Fruit fly (Drosophila melanogaster) whole organism, embryonic: Measurements from ENCODE around the gene Pka-C3.

ENCODE experiments used
- CG10979 ChIP-seq: fragments of 200-800 bp; sonication (Bioruptor generic); optimal IDR thresholded peaks from 2 replicates; lab custom pipeline; 2018; ENCODE audit warnings: missing biosample characterization, mild to moderate bottlenecking, missing genetic modification characterization, moderate library complexity
- CG12104 ChIP-seq: fragments of 200-800 bp; sonication (Bioruptor generic); optimal IDR thresholded peaks from 3 replicates; lab custom pipeline; 2016; ENCODE audit warnings: missing biosample characterization, missing genetic modification characterization
- CG13287 ChIP-seq: fragments of 200-800 bp; sonication (Bioruptor generic); IDR thresholded peaks from 2 replicates; pipeline ENCODE4 v1.3.6; 2022; ENCODE audit warnings: missing biosample characterization, missing genetic modification characterization; ENCODE audit not compliant: partially characterized antibody
- CG16815 ChIP-seq: fragments of 200-800 bp; sonication (Bioruptor generic); optimal IDR thresholded peaks from 3 replicates; lab custom pipeline; 2017; ENCODE audit warnings: missing biosample characterization, mild to moderate bottlenecking, missing genetic modification characterization
- CG17186 ChIP-seq: fragments of 200-800 bp; sonication (Bioruptor generic); optimal IDR thresholded peaks from 3 replicates; lab custom pipeline; 2017; ENCODE audit warnings: missing biosample characterization, missing genetic modification reagents, missing genetic modification characterization
- CG17359 ChIP-seq: fragments of 200-800 bp; sonication (Bioruptor generic); optimal IDR thresholded peaks from 3 replicates; lab custom pipeline; 2018; ENCODE audit warnings: missing biosample characterization, mild to moderate bottlenecking, missing genetic modification characterization, moderate library complexity
- CG17385 ChIP-seq: fragments of 200-800 bp; sonication (Bioruptor generic); optimal IDR thresholded peaks from 3 replicates; lab custom pipeline; 2018; ENCODE audit warnings: missing biosample characterization, mild to moderate bottlenecking, missing genetic modification characterization
- CG17612 ChIP-seq: fragments of 200-800 bp; sonication (Bioruptor generic); IDR thresholded peaks from 2 replicates; pipeline ENCODE4 v1.3.6; 2022; ENCODE audit warnings: missing biosample characterization, missing genetic modification characterization
- CG18476 ChIP-seq: fragments of 200-800 bp; sonication (Bioruptor generic); optimal IDR thresholded peaks from 2 replicates; lab custom pipeline; 2016; ENCODE audit warnings: missing biosample characterization, mild to moderate bottlenecking, missing genetic modification characterization
- CG2875 ChIP-seq: fragments of 200-800 bp; sonication (Bioruptor generic); optimal IDR thresholded peaks from 2 replicates; lab custom pipeline; 2017; ENCODE audit warnings: missing biosample characterization, mild to moderate bottlenecking, missing genetic modification characterization, missing genetic modification reagents
- CG31441 ChIP-seq: fragments of 200-800 bp; sonication (Bioruptor generic); IDR thresholded peaks from 2 replicates; pipeline ENCODE4 v1.3.6; 2022; ENCODE audit warnings: missing biosample characterization, missing genetic modification characterization
- CG3407 ChIP-seq: fragments of 200-800 bp; sonication (Bioruptor generic); optimal IDR thresholded peaks from 2 replicates; lab custom pipeline; 2018; ENCODE audit warnings: missing biosample characterization, mild to moderate bottlenecking, missing genetic modification characterization
- CG4282 ChIP-seq: fragments of 200-800 bp; sonication (Bioruptor generic); optimal IDR thresholded peaks from 2 replicates; lab custom pipeline; 2016; ENCODE audit warnings: missing biosample characterization, missing genetic modification characterization
- CG6683 ChIP-seq: fragments of 200-800 bp; sonication (Bioruptor generic); optimal IDR thresholded peaks from 2 replicates; lab custom pipeline; 2017; ENCODE audit warnings: missing biosample characterization, mild to moderate bottlenecking, missing genetic modification characterization, missing genetic modification reagents
- CG9932 ChIP-seq: fragments of 200-800 bp; sonication (Bioruptor generic); IDR thresholded peaks from 2 replicates; pipeline ENCODE4 v1.3.6; 2022; ENCODE audit warnings: missing biosample characterization, missing genetic modification characterization
- CHES-1-like ChIP-seq: fragments of 200-800 bp; sonication (Bioruptor generic); optimal IDR thresholded peaks from 2 replicates; lab custom pipeline; 2016; ENCODE audit warnings: missing biosample characterization, missing genetic modification characterization
- Deaf1 ChIP-seq: fragments of 200-800 bp; optimal IDR thresholded peaks from 3 replicates; lab custom pipeline; 2019; ENCODE audit warnings: missing biosample characterization, mild to moderate bottlenecking, missing genetic modification characterization, moderate library complexity
- Dll ChIP-seq: fragments of 200-800 bp; sonication (Bioruptor generic); IDR thresholded peaks from 4 replicates; pipeline ENCODE4 v1.3.6; 2022; ENCODE audit warnings: missing biosample characterization, missing genetic modification characterization; ENCODE audit not compliant: partially characterized antibody
- Dp ChIP-seq: fragments of 200-800 bp; sonication (Bioruptor generic); optimal IDR thresholded peaks from 2 replicates; lab custom pipeline; 2018; ENCODE audit warnings: missing biosample characterization, mild to moderate bottlenecking, missing genetic modification characterization, moderate library complexity
- Elba2 ChIP-seq: fragments of 200-800 bp; sonication (Bioruptor generic); optimal IDR thresholded peaks from 3 replicates; lab custom pipeline; 2016; ENCODE audit warnings: missing biosample characterization, missing genetic modification characterization
- H15 ChIP-seq: fragments of 200-800 bp; sonication (Bioruptor generic); IDR thresholded peaks from 3 replicates; pipeline ENCODE4 v1.3.6; 2022; ENCODE audit warnings: missing biosample characterization, missing genetic modification characterization
- HLH4C ChIP-seq: fragments of 200-800 bp; sonication (Bioruptor generic); IDR thresholded peaks from 3 replicates; pipeline ENCODE4 v1.3.6; 2022; ENCODE audit warnings: missing biosample characterization, missing genetic modification characterization; ENCODE audit not compliant: partially characterized antibody
- Hmr ChIP-seq: fragments of 200-800 bp; sonication (Bioruptor generic); optimal IDR thresholded peaks from 3 replicates; lab custom pipeline; 2017; ENCODE audit warnings: mild to moderate bottlenecking, missing biosample characterization, missing genetic modification reagents, missing genetic modification characterization
- Jarid2 ChIP-seq: fragments of 200-800 bp; sonication (Bioruptor generic); optimal IDR thresholded peaks from 3 replicates; lab custom pipeline; 2017; ENCODE audit warnings: mild to moderate bottlenecking, missing biosample characterization, missing genetic modification reagents, missing genetic modification characterization
- Lhr ChIP-seq: fragments of 200-800 bp; sonication (Bioruptor generic); optimal IDR thresholded peaks from 3 replicates; lab custom pipeline; 2017; ENCODE audit warnings: mild to moderate bottlenecking, missing biosample characterization, missing genetic modification reagents, missing genetic modification characterization
- NfI ChIP-seq: fragments of 200-800 bp; sonication (Bioruptor generic); optimal IDR thresholded peaks from 3 replicates; lab custom pipeline; 2018; ENCODE audit warnings: missing biosample characterization, mild to moderate bottlenecking, missing genetic modification characterization, moderate library complexity
- Pdp1 ChIP-seq, 2 experiments: fragments of 200-800 bp; sonication (Bioruptor generic); optimal IDR thresholded peaks; 3 replicates each; lab custom pipeline; 2016; ENCODE audit warnings: missing biosample characterization in 2 of 2, missing genetic modification characterization in 2 of 2, mild to moderate bottlenecking in 1 of 2, moderate library complexity in 1 of 2
- Sox100B ChIP-seq: fragments of 200-800 bp; sonication (Bioruptor generic); optimal IDR thresholded peaks from 3 replicates; lab custom pipeline; 2018; ENCODE audit warnings: missing biosample characterization, mild to moderate bottlenecking, missing genetic modification characterization
- Tbp ChIP-seq: fragments of >200 bp; optimal IDR thresholded peaks from 2 replicates; lab custom pipeline; 2018; ENCODE audit warnings: missing biosample characterization, missing genetic modification characterization
- bcd ChIP-seq: fragments of 200-800 bp; sonication (Bioruptor generic); optimal IDR thresholded peaks from 2 replicates; lab custom pipeline; 2017; ENCODE audit warnings: missing biosample characterization, mild to moderate bottlenecking, missing genetic modification characterization
- dpn ChIP-seq, 2 experiments: fragments of 200-800 bp; sonication (Bioruptor generic); optimal IDR thresholded peaks; 3 replicates each; lab custom pipeline; 2016; ENCODE audit warnings: missing biosample characterization in 2 of 2, missing genetic modification characterization in 2 of 2
- esg ChIP-seq: fragments of 200-800 bp; sonication (Bioruptor generic); conservative IDR thresholded peaks from 2 replicates; pipeline ENCODE4 v1.3.6; 2022; ENCODE audit warnings: missing biosample characterization, missing genetic modification characterization
- fu2 ChIP-seq: fragments of 200-800 bp; sonication (Bioruptor generic); optimal IDR thresholded peaks from 2 replicates; lab custom pipeline; 2016; ENCODE audit warnings: missing biosample characterization, missing genetic modification characterization
- gem ChIP-seq: fragments of 200-800 bp; sonication (Bioruptor generic); optimal IDR thresholded peaks from 2 replicates; lab custom pipeline; 2019; ENCODE audit warnings: missing biosample characterization, mild to moderate bottlenecking, missing genetic modification characterization, moderate library complexity
- ham ChIP-seq: fragments of 200-800 bp; sonication (Bioruptor generic); IDR thresholded peaks from 2 replicates; pipeline ENCODE4 v1.3.6; 2022; ENCODE audit warnings: missing biosample characterization, missing genetic modification characterization
- hb ChIP-seq: fragments of 200-800 bp; sonication (Bioruptor generic); IDR thresholded peaks from 3 replicates; pipeline ENCODE4 v1.3.6; 2022; ENCODE audit warnings: missing biosample characterization, missing genetic modification characterization; ENCODE audit not compliant: partially characterized antibody
- jing ChIP-seq: fragments of 200-800 bp; sonication (Bioruptor generic); optimal IDR thresholded peaks from 2 replicates; lab custom pipeline; 2018; ENCODE audit warnings: missing biosample characterization, mild to moderate bottlenecking, missing genetic modification characterization
- klu ChIP-seq: fragments of 200-800 bp; sonication (Bioruptor generic); IDR thresholded peaks from 2 replicates; pipeline ENCODE4 v1.3.6; 2022; ENCODE audit warnings: missing biosample characterization, missing genetic modification characterization
- mam ChIP-seq: fragments of 200-800 bp; sonication (Bioruptor generic); optimal IDR thresholded peaks from 3 replicates; lab custom pipeline; 2016; ENCODE audit warnings: missing biosample characterization, missing genetic modification characterization
- mirr ChIP-seq: fragments of 200-800 bp; sonication (Bioruptor generic); optimal IDR thresholded peaks from 3 replicates; lab custom pipeline; 2018; ENCODE audit warnings: missing biosample characterization, mild to moderate bottlenecking, missing genetic modification characterization
- pb ChIP-seq: fragments of 200-800 bp; sonication (Bioruptor generic); optimal IDR thresholded peaks from 3 replicates; lab custom pipeline; 2016; ENCODE audit warnings: missing biosample characterization, missing genetic modification characterization
- pzg ChIP-seq: fragments of 200-800 bp; sonication (Bioruptor generic); optimal IDR thresholded peaks from 3 replicates; lab custom pipeline; 2018; ENCODE audit warnings: missing biosample characterization, mild to moderate bottlenecking, missing genetic modification characterization, moderate library complexity
- repo ChIP-seq: fragments of 200-800 bp; sonication (Bioruptor generic); optimal IDR thresholded peaks from 2 replicates; lab custom pipeline; 2016; ENCODE audit warnings: missing biosample characterization, missing genetic modification characterization
- ro ChIP-seq: fragments of 200-800 bp; sonication (Bioruptor generic); IDR thresholded peaks from 2 replicates; pipeline ENCODE4 v1.3.6; 2022; ENCODE audit warnings: missing biosample characterization, missing genetic modification characterization
- run ChIP-seq: fragments of 200-800 bp; sonication (Bioruptor generic); optimal IDR thresholded peaks from 3 replicates; lab custom pipeline; 2018; ENCODE audit warnings: missing biosample characterization, mild to moderate bottlenecking, missing genetic modification characterization
- slou ChIP-seq: fragments of 200-800 bp; sonication (Bioruptor generic); optimal IDR thresholded peaks from 3 replicates; lab custom pipeline; 2016; ENCODE audit warnings: missing biosample characterization, missing genetic modification characterization
- stc ChIP-seq: fragments of 200-800 bp; sonication (Bioruptor generic); IDR thresholded peaks from 2 replicates; pipeline ENCODE4 v1.3.6; 2022; ENCODE audit warnings: missing biosample characterization, missing genetic modification characterization
- unc-4 ChIP-seq: fragments of 200-800 bp; sonication (Bioruptor generic); IDR thresholded peaks from 2 replicates; pipeline ENCODE4 v1.3.6; 2022; ENCODE audit warnings: missing biosample characterization, missing genetic modification characterization; ENCODE audit not compliant: partially characterized antibody
- vfl ChIP-seq: fragments of 200-800 bp; sonication (Bioruptor generic); optimal IDR thresholded peaks from 2 replicates; lab custom pipeline; 2016; ENCODE audit warnings: missing biosample characterization, missing genetic modification characterization

Pka-C3 gene

DNA sequence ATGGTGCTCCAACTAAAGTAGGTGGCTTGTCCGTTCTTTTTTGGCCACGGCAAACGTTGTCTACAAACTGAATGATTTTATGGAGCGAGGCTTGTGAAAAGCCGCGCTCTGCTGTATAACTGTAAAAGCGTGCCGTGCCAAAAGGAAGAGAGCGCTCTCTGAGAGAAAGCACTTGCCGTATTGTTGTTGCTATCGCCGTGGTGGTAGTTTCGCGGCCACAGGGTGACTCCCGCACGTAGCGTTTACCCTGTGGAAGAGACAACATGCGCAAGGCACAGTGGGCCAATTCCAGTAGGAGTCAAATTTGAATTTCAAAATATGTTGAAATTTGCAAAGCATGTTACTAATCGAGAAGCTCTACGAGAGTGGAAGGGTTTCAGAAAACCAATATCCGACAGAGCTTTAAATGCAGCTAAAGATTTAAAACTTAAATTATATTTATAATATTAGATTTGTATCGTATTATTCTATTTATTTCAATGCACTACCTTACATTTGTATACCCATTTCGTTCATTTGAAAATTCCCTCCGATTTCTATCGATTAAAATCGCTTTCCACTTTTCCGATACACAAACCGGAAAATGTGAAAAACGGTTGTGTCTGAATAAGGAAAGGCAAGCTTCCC, 29.7 kb downstream of the Pka-C3 start, which contains the start of gene sff (continued):
- peak; percentile 81 for TF ChIP-seq CG12104
- TF ChIP-seq CG16815 = peak; percentile 90
- TF ChIP-seq run = peak; percentile 46
- TF ChIP-seq mirr (GFP tag; lab: Kevin White, UChicago) = peak; percentile 61
- peak; percentile 55; the same call in 1 of the 2 replicates for TF ChIP-seq unc-4
- no peak for TF ChIP-seq hb (GFP tag; lab: Robert Waterston, UW)
- peak; percentile 80 for TF ChIP-seq jing (GFP tag; lab: Kevin White, UChicago)
- peak; percentile 90 for TF ChIP-seq CG10979 (tag; lab: Kevin White, UChicago)
- peak; percentile 70 for TF ChIP-seq Elba2 (GFP tag; lab: Kevin White, UChicago)
- no peak for TF ChIP-seq ham (GFP tag; lab: Robert Waterston, UW)
- peak; percentile 43 to 70 for TF ChIP-seq Pdp1 (GFP tag; optimal IDR thresholded peaks at IDR 0.05; lab: Kevin White, UChicago)
- TF ChIP-seq CG2875 (GFP tag; lab: Kevin White, UChicago) = peak; percentile 72
- peak; percentile 68 for TF ChIP-seq Lhr (GFP tag; lab: Kevin White, UChicago)
- peak; percentile 89 for TF ChIP-seq NfI (GFP tag; lab: Kevin White, UChicago)
- TF ChIP-seq gem (tag; lab: Kevin White, UChicago) = peak; percentile 91
- peak; percentile 63 for TF ChIP-seq CG17186 (GFP tag; lab: Kevin White, UChicago)
- peak; percentile 69; the same call in 3 of the 4 replicates for TF ChIP-seq Dll
- TF ChIP-seq mam = peak; percentile 72
- TF ChIP-seq Sox100B (GFP tag; lab: Kevin White, UChicago) = peak; percentile 87
- TF ChIP-seq fu2 = peak; percentile 43
- peak; percentile 70 for TF ChIP-seq CG18476 (GFP tag; lab: Kevin White, UChicago)
- TF ChIP-seq vfl (GFP tag; lab: Kevin White, UChicago) = peak; percentile 6
- peak; percentile 72 for TF ChIP-seq CG6683 (GFP tag; lab: Kevin White, UChicago)
- no peak for TF ChIP-seq Tbp (GFP tag; lab: Kevin White, UChicago)
- TF ChIP-seq slou (GFP tag; lab: Kevin White, UChicago) = peak; percentile 51
- peak; percentile 86 for TF ChIP-seq esg (GFP tag; lab: Robert Waterston, UW)
- peak; percentile 85 for TF ChIP-seq stc (GFP tag; lab: Robert Waterston, UW)
- no peak for TF ChIP-seq HLH4C (GFP tag; lab: Robert Waterston, UW)
- peak; percentile 36 for TF ChIP-seq pzg (GFP tag; lab: Kevin White, UChicago)
- peak; percentile 85 for TF ChIP-seq Hmr (GFP tag; lab: Kevin White, UChicago)
- TF ChIP-seq CG9932 (GFP tag; lab: Robert Waterston, UW) = peak; percentile 85
- peak; percentile 58 for TF ChIP-seq Jarid2
- TF ChIP-seq CG17359 (tag; lab: Kevin White, UChicago) = peak; percentile 88
- TF ChIP-seq Deaf1 = peak; percentile 70
- peak; percentile 49 for TF ChIP-seq repo (GFP tag; lab: Kevin White, UChicago)
- peak; percentile 75 to 89 for TF ChIP-seq dpn (GFP tag; optimal IDR thresholded peaks at IDR 0.05; lab: Kevin White, UChicago)
- peak; percentile 78 for TF ChIP-seq Dp
- peak; percentile 79; the same call in 1 of the 2 replicates for TF ChIP-seq ro
- TF ChIP-seq H15 = peak; percentile 89
- peak; percentile 49; the same call in 1 of the 2 replicates for TF ChIP-seq CG17612 (GFP tag; lab: Robert Waterston, UW)
- peak; percentile 92 for TF ChIP-seq CG31441 (GFP tag; lab: Robert Waterston, UW)
- peak; percentile 41 for TF ChIP-seq CG4282 (GFP tag; lab: Kevin White, UChicago)
- peak; percentile 83 for TF ChIP-seq CG3407 (GFP tag; lab: Kevin White, UChicago)
- TF ChIP-seq klu (GFP tag; lab: Robert Waterston, UW) = peak; percentile 79
- TF ChIP-seq pb (GFP tag; lab: Kevin White, UChicago) = peak; percentile 35
- TF ChIP-seq CHES-1-like = peak; percentile 46
- peak; percentile 92 for TF ChIP-seq bcd (GFP tag; lab: Kevin White, UChicago)
- TF ChIP-seq CG17385 = peak; percentile 81
- peak; percentile 52 for TF ChIP-seq CG13287 (GFP tag; lab: Robert Waterston, UW)
